Worm (Caenorhabditis elegans): ENCODE measurements around the gene txt-12.

DNA sequence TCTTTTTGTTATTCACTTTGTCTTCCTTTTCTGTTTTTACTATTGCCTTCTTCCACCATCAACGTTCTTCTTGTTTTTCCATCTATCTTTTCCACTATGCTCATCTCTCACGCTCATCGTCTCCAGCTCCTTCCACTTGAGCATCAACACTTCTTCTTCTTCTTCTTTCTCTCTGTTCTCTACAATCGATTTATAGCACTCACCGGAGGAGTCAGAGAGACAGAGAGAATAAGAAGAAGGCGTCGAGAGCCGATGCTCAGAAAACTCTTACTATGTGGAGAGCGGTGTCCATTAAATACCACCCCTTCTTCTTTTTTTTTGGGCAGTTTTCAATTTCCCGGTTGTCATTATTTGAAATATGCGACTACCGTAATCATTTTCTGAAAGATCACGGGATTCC lies 17.9 kb upstream of the txt-12 start:
- TF ChIP-seq unc-130 (GFP tag; optimal IDR thresholded peaks at IDR 0.05): no peak
- TF ChIP-seq nhr-237 (tag; optimal IDR thresholded peaks at IDR 0.05): no peak
- no peak for TF ChIP-seq lin-39 (tag; optimal IDR thresholded peaks at IDR 0.05)

Data from whole organism, L4 larva.